Fruit fly (Drosophila melanogaster) whole organism, prepupa: Measurements from ENCODE around the gene CG9396.

Experiments used
- CG8632 ChIP-seq: fragments of 200-800 bp; sonication (Bioruptor generic); optimal IDR thresholded peaks from 3 replicates; lab custom pipeline; 2016; ENCODE audit warnings: missing biosample characterization, missing genetic modification characterization
- acj6 ChIP-seq: fragments of 200-800 bp; sonication (Bioruptor generic); optimal IDR thresholded peaks from 3 replicates; lab custom pipeline; 2016; ENCODE audit warnings: missing biosample characterization, missing genetic modification characterization
- fd59A ChIP-seq: fragments of 200-800 bp; sonication (Bioruptor generic); optimal IDR thresholded peaks from 2 replicates; lab custom pipeline; 2017; ENCODE audit warnings: missing biosample characterization, mild to moderate bottlenecking, missing genetic modification characterization, missing genetic modification reagents
- spab ChIP-seq: fragments of 200-800 bp; sonication (Bioruptor generic); optimal IDR thresholded peaks from 2 replicates; lab custom pipeline; 2017; ENCODE audit warnings: missing biosample characterization, mild to moderate bottlenecking, missing genetic modification characterization, missing genetic modification reagents
- ss ChIP-seq, 2 experiments: fragments of 200-800 bp; sonication (Bioruptor generic); optimal IDR thresholded peaks; 2 replicates in 1 of 2; 3 replicates in 1 of 2; lab custom pipeline; 2017 to 2018; ENCODE audit warnings: mild to moderate bottlenecking in 2 of 2, missing biosample characterization in 2 of 2, missing genetic modification characterization in 2 of 2, moderate library complexity in 1 of 2
- topi ChIP-seq: fragments of 200-800 bp; sonication (Bioruptor generic); optimal IDR thresholded peaks from 3 replicates; lab custom pipeline; 2016; ENCODE audit warnings: missing biosample characterization, missing genetic modification characterization

- TF ChIP-seq CG8632 (GFP tag; lab: Kevin White, UChicago) (no peak), topi (GFP tag; lab: Kevin White, UChicago) (no peak), ss (GFP tag; optimal IDR thresholded peaks at IDR 0.05; lab: Kevin White, UChicago) (no peak), fd59A (GFP tag; lab: Kevin White, UChicago) (no peak), spab (no peak), acj6 (GFP tag; lab: Kevin White, UChicago) (no peak)
These were observed 41.5 kb downstream of the CG9396 start for dm6 chr3R:9529913-9530312.
